Fruit fly (Drosophila melanogaster) whole organism, pupa: ENCODE results near the gene Prosalpha3T.

Experiments used
- CG10348 ChIP-seq: fragments of 200-800 bp; sonication (Bioruptor generic); IDR thresholded peaks from 2 replicates; pipeline ENCODE4 v1.3.6; 2022; ENCODE audit warnings: missing biosample characterization, missing genetic modification characterization
- CG12605 ChIP-seq: fragments of 200-800 bp; sonication (Bioruptor generic); IDR thresholded peaks from 2 replicates; pipeline ENCODE4 v1.3.6; 2022; ENCODE audit warnings: missing biosample characterization, missing genetic modification characterization
- CG13204 ChIP-seq: fragments of 200-800 bp; sonication (Bioruptor generic); optimal IDR thresholded peaks from 2 replicates; lab custom pipeline; 2018; ENCODE audit warnings: missing biosample characterization, mild to moderate bottlenecking, missing genetic modification characterization, moderate library complexity
- CG32121 ChIP-seq: fragments of 200-800 bp; sonication (Bioruptor generic); IDR thresholded peaks from 2 replicates; pipeline ENCODE4 v1.3.6; 2022; ENCODE audit warnings: missing biosample characterization, missing genetic modification characterization
- CG34367 ChIP-seq: fragments of 200-800 bp; sonication (Bioruptor generic); optimal IDR thresholded peaks from 2 replicates; lab custom pipeline; 2018; ENCODE audit warnings: missing biosample characterization, mild to moderate bottlenecking, missing genetic modification characterization
- CG4496 ChIP-seq: fragments of 200-800 bp; sonication (Bioruptor generic); IDR thresholded peaks from 3 replicates; pipeline ENCODE4 v1.3.6; 2022; ENCODE audit warnings: missing biosample characterization, missing genetic modification characterization
- CG8159 ChIP-seq: fragments of 200-800 bp; sonication (Bioruptor generic); optimal IDR thresholded peaks from 3 replicates; lab custom pipeline; 2018; ENCODE audit warnings: missing biosample characterization, mild to moderate bottlenecking, missing genetic modification characterization, moderate library complexity
- CG9948 ChIP-seq: fragments of 200-800 bp; sonication (Bioruptor generic); optimal IDR thresholded peaks from 2 replicates; lab custom pipeline; 2018; ENCODE audit warnings: missing biosample characterization, mild to moderate bottlenecking, missing genetic modification characterization, moderate library complexity
- Ets98B ChIP-seq: fragments of 200-800 bp; sonication (Bioruptor generic); IDR thresholded peaks from 2 replicates; pipeline ENCODE4 v1.3.6; 2022; ENCODE audit warnings: missing biosample characterization, missing genetic modification characterization
- Pif1A ChIP-seq: fragments of 200-800 bp; sonication (Bioruptor generic); optimal IDR thresholded peaks from 3 replicates; lab custom pipeline; 2016; ENCODE audit warnings: missing biosample characterization, missing genetic modification characterization
- Pif1B ChIP-seq: fragments of 200-800 bp; sonication (Bioruptor generic); optimal IDR thresholded peaks from 3 replicates; lab custom pipeline; 2016; ENCODE audit warnings: missing biosample characterization, missing genetic modification characterization
- fd96Ca ChIP-seq: fragments of 200-800 bp; sonication (Bioruptor generic); IDR thresholded peaks from 3 replicates; pipeline ENCODE4 v1.3.6; 2022; ENCODE audit warnings: missing biosample characterization, missing genetic modification characterization
- gl ChIP-seq: fragments of 200-800 bp; sonication (Bioruptor generic); optimal IDR thresholded peaks from 2 replicates; lab custom pipeline; 2018; ENCODE audit warnings: missing biosample characterization, mild to moderate bottlenecking, missing genetic modification characterization
- rn ChIP-seq: fragments of 200-800 bp; sonication (Bioruptor generic); IDR thresholded peaks from 2 replicates; pipeline ENCODE4 v1.3.6; 2022; ENCODE audit warnings: missing biosample characterization, missing genetic modification characterization

- TF ChIP-seq Pif1A (GFP tag; lab: Kevin White, UChicago) (no peak), CG10348 (GFP tag; lab: Robert Waterston, UW) (no peak), Pif1B (GFP tag; lab: Kevin White, UChicago) (no peak), CG13204 (GFP tag; lab: Kevin White, UChicago) (no peak), rn (GFP tag; lab: Robert Waterston, UW) (no peak), Ets98B (no peak), CG4496 (GFP tag; lab: Robert Waterston, UW) (no peak), CG32121 (no peak), CG8159 (tag; lab: Kevin White, UChicago) (no peak), CG12605 (GFP tag; lab: Robert Waterston, UW) (no peak), CG34367 (tag; lab: Kevin White, UChicago) (no peak), CG9948 (no peak), fd96Ca (GFP tag; lab: Robert Waterston, UW) (no peak), gl (tag; lab: Kevin White, UChicago) (no peak)
Observed at dm6 chr3R:31168429-31168828, 45.2 kb upstream of the Prosalpha3T start.
